Fruit fly (Drosophila melanogaster) whole organism, embryonic: ENCODE measurements around the gene GNBP2.
A peak's percentile ranks its signal among the peaks of the same experiment; 100 is the strongest.

Experiments
- ATbp ChIP-seq: fragments of 200-800 bp; sonication (Bioruptor generic); optimal IDR thresholded peaks from 2 replicates; lab custom pipeline; 2017; ENCODE audit warnings: missing biosample characterization, mild to moderate bottlenecking, missing genetic modification characterization, missing genetic modification reagents
- Ada2b ChIP-seq: fragments of 200-800 bp; sonication (Bioruptor generic); IDR thresholded peaks from 2 replicates; pipeline ENCODE4 v1.3.6; 2022; ENCODE audit warnings: missing biosample characterization, missing genetic modification characterization
- Aef1 ChIP-seq: fragments of 200-800 bp; sonication (Bioruptor generic); IDR thresholded peaks from 3 replicates; pipeline ENCODE4 v1.3.6; 2022; ENCODE audit warnings: missing biosample characterization, missing genetic modification characterization
- CG11247 ChIP-seq: fragments of 200-800 bp; sonication (Bioruptor generic); IDR thresholded peaks from 2 replicates; pipeline ENCODE4 v1.3.6; 2022; ENCODE audit warnings: missing biosample characterization, missing genetic modification characterization
- CG12659 ChIP-seq: fragments of 200-800 bp; sonication (Bioruptor generic); optimal IDR thresholded peaks from 3 replicates; lab custom pipeline; 2017; ENCODE audit warnings: mild to moderate bottlenecking, missing biosample characterization, missing genetic modification reagents, missing genetic modification characterization
- CG13287 ChIP-seq: fragments of 200-800 bp; sonication (Bioruptor generic); IDR thresholded peaks from 2 replicates; pipeline ENCODE4 v1.3.6; 2022; ENCODE audit warnings: missing biosample characterization, missing genetic modification characterization; ENCODE audit not compliant: partially characterized antibody
- CG13424 ChIP-seq: fragments of 200-800 bp; sonication (Bioruptor generic); optimal IDR thresholded peaks from 2 replicates; lab custom pipeline; 2019; ENCODE audit warnings: missing biosample characterization, mild to moderate bottlenecking, missing genetic modification characterization, moderate library complexity
- CG14014 ChIP-seq: fragments of 200-800 bp; sonication (Bioruptor generic); IDR thresholded peaks from 2 replicates; pipeline ENCODE4 v1.3.6; 2022; ENCODE audit warnings: missing biosample characterization, missing genetic modification characterization
- CG14441 ChIP-seq: fragments of 200-800 bp; sonication (Bioruptor generic); IDR thresholded peaks from 2 replicates; pipeline ENCODE4 v1.3.6; 2022; ENCODE audit warnings: missing biosample characterization, missing genetic modification characterization
- CG15269 ChIP-seq: fragments of 200-800 bp; sonication (Bioruptor generic); optimal IDR thresholded peaks from 2 replicates; lab custom pipeline; 2018; ENCODE audit warnings: missing biosample characterization, mild to moderate bottlenecking, missing genetic modification characterization, moderate library complexity
- CG15601 ChIP-seq: fragments of 200-800 bp; sonication (Bioruptor generic); optimal IDR thresholded peaks from 3 replicates; lab custom pipeline; 2019; ENCODE audit warnings: missing biosample characterization, mild to moderate bottlenecking, missing genetic modification characterization, moderate library complexity
- CG16813 ChIP-seq: fragments of 200-800 bp; sonication (Bioruptor generic); IDR thresholded peaks from 3 replicates; pipeline ENCODE4 v1.3.6; 2022; ENCODE audit warnings: missing biosample characterization, missing genetic modification characterization; ENCODE audit not compliant: partially characterized antibody
- CG18011 ChIP-seq: fragments of 200-800 bp; sonication (Bioruptor generic); optimal IDR thresholded peaks from 2 replicates; lab custom pipeline; 2017; ENCODE audit warnings: missing biosample characterization, missing genetic modification characterization, mild to moderate bottlenecking, moderate library complexity, missing genotype
- CG2120 ChIP-seq: fragments of 200-800 bp; sonication (Bioruptor generic); optimal IDR thresholded peaks from 3 replicates; lab custom pipeline; 2016; ENCODE audit warnings: missing biosample characterization, missing genetic modification characterization
- CG2678 ChIP-seq: fragments of 200-800 bp; sonication (Bioruptor generic); optimal IDR thresholded peaks from 3 replicates; lab custom pipeline; 2019; ENCODE audit warnings: missing biosample characterization, mild to moderate bottlenecking, missing genetic modification characterization, moderate library complexity
- CG3065 ChIP-seq: fragments of 200-800 bp; sonication (Bioruptor generic); optimal IDR thresholded peaks from 2 replicates; lab custom pipeline; 2016; ENCODE audit warnings: missing biosample characterization, missing genetic modification characterization
- CG33213 ChIP-seq: fragments of 200-800 bp; sonication (Bioruptor generic); optimal IDR thresholded peaks from 3 replicates; lab custom pipeline; 2016; ENCODE audit warnings: missing biosample characterization, missing genetic modification characterization
- CG34376 ChIP-seq: fragments of 200-800 bp; sonication (Bioruptor generic); optimal IDR thresholded peaks from 2 replicates; lab custom pipeline; 2018; ENCODE audit warnings: missing biosample characterization, mild to moderate bottlenecking, missing genetic modification characterization
- CG6272 ChIP-seq: fragments of 200-800 bp; sonication (Bioruptor generic); IDR thresholded peaks from 2 replicates; pipeline ENCODE4 v1.3.6; 2022; ENCODE audit warnings: missing biosample characterization, missing genetic modification characterization
- CG6813 ChIP-seq: fragments of 200-800 bp; sonication (Bioruptor generic); optimal IDR thresholded peaks from 2 replicates; lab custom pipeline; 2017; ENCODE audit warnings: missing biosample characterization, missing genetic modification characterization, mild to moderate bottlenecking, moderate library complexity, missing genetic modification reagents
- CG7357 ChIP-seq: fragments of 200-800 bp; sonication (Bioruptor generic); IDR thresholded peaks from 3 replicates; pipeline ENCODE4 v1.3.6; 2022; ENCODE audit warnings: missing biosample characterization, missing genetic modification characterization
- CG7372 ChIP-seq: fragments of 200-800 bp; sonication (Bioruptor generic); IDR thresholded peaks from 2 replicates; pipeline ENCODE4 v1.3.6; 2022; ENCODE audit warnings: missing biosample characterization, missing genetic modification characterization
- CG7987 ChIP-seq: fragments of 200-800 bp; sonication (Bioruptor generic); optimal IDR thresholded peaks from 2 replicates; lab custom pipeline; 2018; ENCODE audit warnings: missing biosample characterization, mild to moderate bottlenecking, missing genetic modification characterization, moderate library complexity
- CG8478 ChIP-seq: fragments of >200 bp; optimal IDR thresholded peaks from 2 replicates; lab custom pipeline; 2018
- CG9932 ChIP-seq: fragments of 200-800 bp; sonication (Bioruptor generic); IDR thresholded peaks from 2 replicates; pipeline ENCODE4 v1.3.6; 2022; ENCODE audit warnings: missing biosample characterization, missing genetic modification characterization
- Doc3 ChIP-seq: fragments of 200-800 bp; sonication (Bioruptor generic); IDR thresholded peaks from 3 replicates; pipeline ENCODE4 v1.3.6; 2022; ENCODE audit warnings: missing biosample characterization, missing genetic modification characterization; ENCODE audit not compliant: partially characterized antibody
- Fer3 ChIP-seq: fragments of 200-800 bp; sonication (Bioruptor generic); optimal IDR thresholded peaks from 2 replicates; lab custom pipeline; 2018; ENCODE audit warnings: missing biosample characterization, mild to moderate bottlenecking, missing genetic modification characterization, moderate library complexity
- Rfx ChIP-seq: fragments of 200-800 bp; sonication (Bioruptor generic); IDR thresholded peaks from 2 replicates; pipeline ENCODE4 v1.3.6; 2022; ENCODE audit warnings: missing biosample characterization, missing genetic modification characterization
- Sry-δ ChIP-seq: fragments of 200-800 bp; sonication (Bioruptor generic); optimal IDR thresholded peaks from 2 replicates; lab custom pipeline; 2016; ENCODE audit warnings: missing biosample characterization, missing genetic modification characterization
- Xbp1 ChIP-seq: fragments of 200-800 bp; sonication (Bioruptor generic); optimal IDR thresholded peaks from 3 replicates; lab custom pipeline; 2016; ENCODE audit warnings: missing biosample characterization, mild to moderate bottlenecking, missing genetic modification characterization
- Xrp1 ChIP-seq: fragments of 200-800 bp; sonication (Bioruptor generic); IDR thresholded peaks from 2 replicates; pipeline ENCODE4 v1.3.6; 2022; ENCODE audit warnings: missing biosample characterization, missing genetic modification characterization
- al ChIP-seq: fragments of 200-800 bp; sonication (Bioruptor generic); IDR thresholded peaks from 2 replicates; pipeline ENCODE4 v1.3.6; 2022; ENCODE audit warnings: missing biosample characterization, missing genetic modification characterization
- ap ChIP-seq: fragments of 200-800 bp; sonication (Bioruptor generic); IDR thresholded peaks from 2 replicates; pipeline ENCODE4 v1.3.6; 2022; ENCODE audit warnings: missing biosample characterization, missing genetic modification characterization
- caup ChIP-seq: fragments of 200-800 bp; sonication (Bioruptor generic); optimal IDR thresholded peaks from 3 replicates; lab custom pipeline; 2017; ENCODE audit warnings: missing biosample characterization, mild to moderate bottlenecking, missing genetic modification characterization, moderate library complexity; ENCODE audit not compliant: severe bottlenecking
- chm ChIP-seq: fragments of 200-800 bp; sonication (Bioruptor generic); IDR thresholded peaks from 2 replicates; pipeline ENCODE4 v1.3.6; 2022; ENCODE audit warnings: missing biosample characterization, missing genetic modification characterization
- croc ChIP-seq: fragments of 200-800 bp; sonication (Bioruptor generic); conservative IDR thresholded peaks from 3 replicates; pipeline ENCODE4 v1.3.6; 2022; ENCODE audit warnings: missing biosample characterization, missing genetic modification characterization
- cwo ChIP-seq: fragments of 200-800 bp; sonication (Bioruptor generic); optimal IDR thresholded peaks from 3 replicates; lab custom pipeline; 2017; ENCODE audit warnings: missing biosample characterization, missing genetic modification characterization, mild to moderate bottlenecking, moderate library complexity, missing genetic modification reagents
- ewg ChIP-seq: fragments of 200-800 bp; sonication (Bioruptor generic); optimal IDR thresholded peaks from 3 replicates; lab custom pipeline; 2017; ENCODE audit warnings: mild to moderate bottlenecking, missing biosample characterization, missing genetic modification reagents, missing genetic modification characterization
- fd64A ChIP-seq: fragments of 200-800 bp; sonication (Bioruptor generic); optimal IDR thresholded peaks from 3 replicates; lab custom pipeline; 2018; ENCODE audit warnings: missing biosample characterization, mild to moderate bottlenecking, missing genetic modification characterization
- gce ChIP-seq: fragments of 200-800 bp; sonication (Bioruptor generic); IDR thresholded peaks from 3 replicates; pipeline ENCODE4 v1.3.6; 2022; ENCODE audit warnings: missing biosample characterization, missing genetic modification characterization
- grn ChIP-seq: fragments of 200-800 bp; sonication (Bioruptor generic); optimal IDR thresholded peaks from 3 replicates; lab custom pipeline; 2017; ENCODE audit warnings: missing biosample characterization, missing genetic modification characterization
- nerfin-1 ChIP-seq: fragments of 200-800 bp; sonication (Bioruptor generic); optimal IDR thresholded peaks from 3 replicates; lab custom pipeline; 2019; ENCODE audit warnings: missing biosample characterization, mild to moderate bottlenecking, missing genetic modification characterization, moderate library complexity
- nom ChIP-seq: fragments of 200-800 bp; sonication (Bioruptor generic); optimal IDR thresholded peaks from 2 replicates; lab custom pipeline; 2017; ENCODE audit warnings: missing biosample characterization, missing genetic modification characterization, mild to moderate bottlenecking, moderate library complexity, missing genetic modification reagents
- pan ChIP-seq, 4 experiments: fragments of >200 bp in 3 of 4; fragments of 200-800 bp in 1 of 4; sonication (Bioruptor generic) in 1 of 4; optimal IDR thresholded peaks in 3 of 4; IDR thresholded peaks in 1 of 4; 2 replicates each; pipeline versions ENCODE4 v1.3.6 to Lab custom; 2017 to 2022; ENCODE audit warnings: missing biosample characterization in 2 of 4, missing genetic modification characterization in 2 of 4, mixed read lengths in 1 of 4
- phol ChIP-seq: fragments of 200-800 bp; sonication (Bioruptor generic); optimal IDR thresholded peaks from 3 replicates; lab custom pipeline; 2018; ENCODE audit warnings: missing biosample characterization, mild to moderate bottlenecking, missing genetic modification characterization, moderate library complexity
- shn ChIP-seq: fragments of 200-800 bp; sonication (Bioruptor generic); optimal IDR thresholded peaks from 3 replicates; lab custom pipeline; 2016; ENCODE audit warnings: missing biosample characterization, missing genetic modification characterization
- sob ChIP-seq: fragments of 200-800 bp; sonication (Bioruptor generic); IDR thresholded peaks from 2 replicates; pipeline ENCODE4 v1.3.6; 2022; ENCODE audit warnings: missing biosample characterization, missing genetic modification characterization
- zf30C ChIP-seq: fragments of 200-800 bp; sonication (Bioruptor generic); optimal IDR thresholded peaks from 3 replicates; lab custom pipeline; 2018; ENCODE audit warnings: missing biosample characterization, mild to moderate bottlenecking, missing genetic modification characterization

Gene GNBP2

dm6 chr3L:18675363-18675866 lies at the start of gene GNBP2, which contains the start of gene GNBP1:
TSS of gene GNBP2 (minus strand) at chr3L:18675413.
TSS of gene GNBP1 (plus strand) at chr3L:18675800.
- TF ChIP-seq CG11247 (GFP tag; lab: Robert Waterston, UW) = 0 out of 2 replicates have a peak, but pooled peaks have one; percentile 7
- TF ChIP-seq CG2678 = peak; percentile 87
- TF ChIP-seq CG13424 (tag; lab: Kevin White, UChicago) = peak; percentile 59
- TF ChIP-seq CG14441 = peak; percentile 54
- TF ChIP-seq CG34376 = peak; percentile 82
- peak; percentile 59; the same call in 1 of the 2 replicates for TF ChIP-seq Xrp1 (GFP tag; lab: Robert Waterston, UW)
- peak; percentile 75 for TF ChIP-seq Fer3 (tag; lab: Kevin White, UChicago)
- TF ChIP-seq CG7372 (GFP tag; lab: Robert Waterston, UW) = peak; percentile 50; the same call in 1 of the 2 replicates
- TF ChIP-seq Xbp1 (GFP tag; lab: Kevin White, UChicago) = peak; percentile 26
- TF ChIP-seq pan (optimal IDR thresholded peaks at IDR 0.05; lab: Kevin White, UChicago) = no peak
- peak in 1 of 2 experiments; percentile 86 for TF ChIP-seq pan (GFP tag; optimal IDR thresholded peaks at IDR 0.05 in 1 of 2, IDR thresholded peaks at IDR 0.05 in 1 of 2)
- peak; percentile 50 for TF ChIP-seq Aef1 (GFP tag; lab: Robert Waterston, UW)
- no peak for TF ChIP-seq chm (GFP tag; lab: Robert Waterston, UW)
- peak; percentile 11 for TF ChIP-seq CG6813 (GFP tag; lab: Kevin White, UChicago)
- TF ChIP-seq CG15601 (tag; lab: Kevin White, UChicago) = peak; percentile 36
- TF ChIP-seq nom (GFP tag; lab: Kevin White, UChicago) = peak; percentile 52
- peak; percentile 70 for TF ChIP-seq cwo (GFP tag; lab: Kevin White, UChicago)
- TF ChIP-seq CG7357 (GFP tag; lab: Robert Waterston, UW) = 0 out of 3 replicates have a peak, but pooled peaks have one; percentile 58
- peak; percentile 46; the same call in 1 of the 2 replicates for TF ChIP-seq al (GFP tag; lab: Robert Waterston, UW)
- peak; percentile 11 for TF ChIP-seq ewg
- peak; percentile 41; the same call in 1 of the 2 replicates for TF ChIP-seq CG14014
- TF ChIP-seq CG15269 (tag; lab: Kevin White, UChicago) = peak; percentile 74
- peak; percentile 46 for TF ChIP-seq ATbp (GFP tag; lab: Kevin White, UChicago)
- TF ChIP-seq CG8478 (lab: Kevin White, UChicago) = no peak
- 0 out of 3 replicates have a peak, but pooled peaks have one; percentile 18 for TF ChIP-seq croc (GFP tag; lab: Robert Waterston, UW)
- TF ChIP-seq zf30C (GFP tag; lab: Kevin White, UChicago) = no peak
- TF ChIP-seq Rfx = peak; percentile 76
- no peak for TF ChIP-seq shn (GFP tag; lab: Kevin White, UChicago)
- no peak for TF ChIP-seq CG3065
- peak; percentile 65 for TF ChIP-seq phol (tag; lab: Kevin White, UChicago)
- peak; percentile 34; the same call in 1 of the 2 replicates for TF ChIP-seq ap (GFP tag; lab: Robert Waterston, UW)
- no peak for TF ChIP-seq grn (GFP tag; lab: Kevin White, UChicago)
- no peak for TF ChIP-seq fd64A (GFP tag; lab: Kevin White, UChicago)
- TF ChIP-seq gce (GFP tag; lab: Robert Waterston, UW) = peak; percentile 65; the same call in 2 of the 3 replicates
- no peak for TF ChIP-seq Sry-δ (GFP tag; lab: Kevin White, UChicago)
- 0 out of 2 replicates have a peak, but pooled peaks have one; percentile 44 for TF ChIP-seq sob
- TF ChIP-seq CG33213 (GFP tag; lab: Kevin White, UChicago) = no peak
- TF ChIP-seq CG7987 = no peak
- no peak for TF ChIP-seq CG16813 (GFP tag; lab: Robert Waterston, UW)
- TF ChIP-seq CG6272 (GFP tag; lab: Robert Waterston, UW) = peak; percentile 37; the same call in 1 of the 2 replicates
- peak; percentile 43 for TF ChIP-seq CG2120 (GFP tag; lab: Kevin White, UChicago)
- TF ChIP-seq CG12659 = peak; percentile 32
- no peak for TF ChIP-seq CG13287 (GFP tag; lab: Robert Waterston, UW)
- peak; percentile 1 for TF ChIP-seq nerfin-1 (tag; lab: Kevin White, UChicago)
- no peak for TF ChIP-seq Doc3 (GFP tag; lab: Robert Waterston, UW)
- TF ChIP-seq CG18011 (GFP tag; lab: Kevin White, UChicago) = no peak
- TF ChIP-seq CG9932 (GFP tag; lab: Robert Waterston, UW) = peak; percentile 43; the same call in 1 of the 2 replicates
- TF ChIP-seq Ada2b (GFP tag; lab: Robert Waterston, UW) = peak; percentile 50; the same call in 1 of the 2 replicates
- TF ChIP-seq caup (GFP tag; lab: Kevin White, UChicago) = peak; percentile 31
